Worm (Caenorhabditis elegans): Measurements from ENCODE around the gene F49H12.2.

- TF ChIP-seq elt-2 (tag; optimal IDR thresholded peaks at IDR 0.05) (no peak), zag-1 (tag; optimal IDR thresholded peaks at IDR 0.05) (no peak), ceh-82 (tag; optimal IDR thresholded peaks at IDR 0.05) (no peak), ama-1 (optimal IDR thresholded peaks at IDR 0.05) (no peak)
Measured at ce11 chrX:2118162-2118561, 33.1 kb downstream of the F49H12.2 start, which contains the start of gene swip-10.
